Fruit fly (Drosophila melanogaster): ENCODE data around the gene CG15743.
A peak's percentile ranks its signal among the peaks of the same experiment; 100 is the strongest.

The CG15743 gene

DNA sequence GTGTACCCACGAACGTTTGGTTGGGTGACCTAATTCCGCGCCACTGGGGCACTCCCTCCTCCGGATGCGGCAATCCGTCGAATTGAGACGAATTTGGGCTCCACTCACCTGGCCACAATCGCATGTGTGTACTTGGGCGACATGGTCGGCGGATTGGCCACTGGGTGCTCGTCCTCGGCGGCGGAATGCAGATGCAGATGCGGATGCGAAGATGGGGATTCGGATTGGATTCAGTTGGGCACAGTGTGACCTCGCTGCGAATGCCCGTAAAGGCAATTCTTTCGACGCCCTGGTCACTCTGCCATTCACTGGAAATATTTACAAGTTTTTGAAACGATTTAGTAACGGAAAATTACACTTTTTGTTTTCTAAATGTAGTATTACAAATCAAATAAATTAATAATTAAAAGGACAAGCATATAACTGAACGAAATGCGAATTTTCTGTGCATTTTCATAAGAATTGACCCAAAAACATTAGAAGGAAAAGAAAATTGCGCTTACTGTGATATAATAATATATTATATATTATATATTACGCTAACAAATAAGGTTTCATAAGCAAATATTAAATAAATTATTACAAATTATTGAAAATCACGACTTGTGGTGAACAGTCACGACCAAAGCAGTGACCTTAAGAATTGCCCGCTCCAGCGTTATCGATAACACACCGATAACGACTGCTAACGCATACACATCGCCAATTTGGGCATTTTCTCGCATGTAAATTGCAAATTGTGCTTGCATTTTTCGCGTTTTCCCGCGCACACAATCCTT, 11.1 kb downstream of the CG15743 start, which contains the start of gene CG1622 (continued):
- TF ChIP-seq CG2712 (tag; optimal IDR thresholded peaks at IDR 0.05): peak; percentile 48
- TF ChIP-seq lov (optimal IDR thresholded peaks at IDR 0.05): no peak
- 0 out of 3 replicates have a peak, but pooled peaks have one; percentile 9 for TF ChIP-seq lov (GFP tag; IDR thresholded peaks at IDR 0.05)
- peak; percentile 97 for TF ChIP-seq CG10431 (GFP tag; optimal IDR thresholded peaks at IDR 0.05)
- TF ChIP-seq CG14441 (GFP tag; IDR thresholded peaks at IDR 0.05): no peak
- peak; percentile 76 for TF ChIP-seq CG9932 (GFP tag; IDR thresholded peaks at IDR 0.05)
- 0 out of 2 replicates have a peak, but pooled peaks have one; percentile 7 for TF ChIP-seq Ptx1 (GFP tag; IDR thresholded peaks at IDR 0.05)
- TF ChIP-seq CG6765 (GFP tag; optimal IDR thresholded peaks at IDR 0.05): no peak
- peak; percentile 41 for TF ChIP-seq sd (tag; optimal IDR thresholded peaks at IDR 0.05)
- peak; percentile 25 for TF ChIP-seq CG2120 (GFP tag; optimal IDR thresholded peaks at IDR 0.05)
- TF ChIP-seq CG18262 (tag; optimal IDR thresholded peaks at IDR 0.05): peak; percentile 40
- peak; percentile 21 for TF ChIP-seq Dek (tag; optimal IDR thresholded peaks at IDR 0.05)
- TF ChIP-seq gfzf (GFP tag; optimal IDR thresholded peaks at IDR 0.05): peak; percentile 68
- TF ChIP-seq ERR (GFP tag; optimal IDR thresholded peaks at IDR 0.05): no peak
- TF ChIP-seq ATbp (GFP tag; optimal IDR thresholded peaks at IDR 0.05): no peak
- TF ChIP-seq exex (tag; optimal IDR thresholded peaks at IDR 0.05): no peak
- TF ChIP-seq MBD-R2 (GFP tag; IDR thresholded peaks at IDR 0.05): peak; percentile 49
- TF ChIP-seq CG30020 (tag; optimal IDR thresholded peaks at IDR 0.05): peak; percentile 50
- TF ChIP-seq Med (GFP tag): peak; percentile 70
- TF ChIP-seq CG1233 (GFP tag; optimal IDR thresholded peaks at IDR 0.05): no peak
- no peak for TF ChIP-seq Sin3A (optimal IDR thresholded peaks at IDR 0.05)
- no peak for TF ChIP-seq her (GFP tag; optimal IDR thresholded peaks at IDR 0.05)
- TF ChIP-seq CG31224 (GFP tag; IDR thresholded peaks at IDR 0.05): peak; percentile 47; the same call in 1 of the 2 replicates
- TF ChIP-seq CG7357 (GFP tag; IDR thresholded peaks at IDR 0.05): no peak
- TF ChIP-seq CG9727 (GFP tag; optimal IDR thresholded peaks at IDR 0.05): peak; percentile 42
- TF ChIP-seq Hsf (GFP tag; optimal IDR thresholded peaks at IDR 0.05): no peak
- peak; percentile 23; the same call in 1 of the 2 replicates for TF ChIP-seq Scr (GFP tag; IDR thresholded peaks at IDR 0.05; ENCODE audit: partially characterized antibody)
- TF ChIP-seq Stat92E (GFP tag; optimal IDR thresholded peaks at IDR 0.05): peak in 1 of 3 experiments; percentile 31
- TF ChIP-seq ind (GFP tag; optimal IDR thresholded peaks at IDR 0.05): peak; percentile 45
- no peak for TF ChIP-seq bcd (GFP tag; optimal IDR thresholded peaks at IDR 0.05)
- no peak for TF ChIP-seq NK7.1 (GFP tag; optimal IDR thresholded peaks at IDR 0.05)
- peak; percentile 9 for TF ChIP-seq CG17829 (tag; optimal IDR thresholded peaks at IDR 0.05)
- no peak for TF ChIP-seq ttk (GFP tag; IDR thresholded peaks at IDR 0.05)
- TF ChIP-seq amos (GFP tag; IDR thresholded peaks at IDR 0.05; ENCODE audit: partially characterized antibody): peak; percentile 50; the same call in 1 of the 2 replicates
- peak; percentile 48 for TF ChIP-seq Elba2 (GFP tag; optimal IDR thresholded peaks at IDR 0.05)
- TF ChIP-seq CG12659 (GFP tag; optimal IDR thresholded peaks at IDR 0.05): peak; percentile 59
- no peak for TF ChIP-seq CG30431 (GFP tag; optimal IDR thresholded peaks at IDR 0.05)
- peak; percentile 40 for TF ChIP-seq CG15514 (GFP tag; optimal IDR thresholded peaks at IDR 0.05)
- no peak for TF ChIP-seq salm (tag; optimal IDR thresholded peaks at IDR 0.05)
- TF ChIP-seq Nf-YB (GFP tag; optimal IDR thresholded peaks at IDR 0.05): peak; percentile 7
- TF ChIP-seq Trl (optimal IDR thresholded peaks at IDR 0.05): no peak
- TF ChIP-seq Trl (GFP tag; optimal IDR thresholded peaks at IDR 0.05): no peak
- peak; percentile 35 for TF ChIP-seq CG10267 (tag; optimal IDR thresholded peaks at IDR 0.05)
- peak; percentile 29; the same call in 1 of the 2 replicates for TF ChIP-seq CG17328 (GFP tag; IDR thresholded peaks at IDR 0.05)
- TF ChIP-seq sob (GFP tag; IDR thresholded peaks at IDR 0.05): peak; percentile 67
- peak; percentile 64 for TF ChIP-seq CG9797 (GFP tag; optimal IDR thresholded peaks at IDR 0.05)
- TF ChIP-seq NFAT (GFP tag; IDR thresholded peaks at IDR 0.05): peak; percentile 71
- TF ChIP-seq CG17568 (GFP tag; optimal IDR thresholded peaks at IDR 0.05): no peak
- TF ChIP-seq ash1 (GFP tag; optimal IDR thresholded peaks at IDR 0.05): no peak

Data from whole organism, embryonic.